Fruit fly (Drosophila melanogaster): Measurements from ENCODE around the gene CG32985.

The CG32985 gene

dm6 chr2L:8972905-8973304 is 10.6 kb downstream of the CG32985 start:
- TF ChIP-seq Gug (GFP tag; IDR thresholded peaks at IDR 0.05): no peak
- no peak for TF ChIP-seq Met (GFP tag; optimal IDR thresholded peaks at IDR 0.05)
- no peak for TF ChIP-seq CG11762 (GFP tag; optimal IDR thresholded peaks at IDR 0.05; ENCODE audit: insufficient read depth)
- no peak for TF ChIP-seq Hr39 (GFP tag; optimal IDR thresholded peaks at IDR 0.05)
- no peak for TF ChIP-seq CG10669 (GFP tag; optimal IDR thresholded peaks at IDR 0.05)
- TF ChIP-seq vri (GFP tag; optimal IDR thresholded peaks at IDR 0.05): no peak
- no peak for TF ChIP-seq fkh (GFP tag; optimal IDR thresholded peaks at IDR 0.05)
- TF ChIP-seq CG6808 (GFP tag; optimal IDR thresholded peaks at IDR 0.05): no peak
- no peak for TF ChIP-seq acj6 (GFP tag; optimal IDR thresholded peaks at IDR 0.05)
- TF ChIP-seq CG34406 (GFP tag; optimal IDR thresholded peaks at IDR 0.05): no peak
- TF ChIP-seq spab (GFP tag; optimal IDR thresholded peaks at IDR 0.05): no peak
- TF ChIP-seq Hr38 (GFP tag; optimal IDR thresholded peaks at IDR 0.05): no peak
- TF ChIP-seq lz (GFP tag; optimal IDR thresholded peaks at IDR 0.05): no peak
- no peak for TF ChIP-seq CG1621 (tag; optimal IDR thresholded peaks at IDR 0.05)
- no peak for TF ChIP-seq CG31627 (GFP tag; optimal IDR thresholded peaks at IDR 0.05)
- TF ChIP-seq Smox (GFP tag; optimal IDR thresholded peaks at IDR 0.05): no peak
- TF ChIP-seq net (GFP tag; optimal IDR thresholded peaks at IDR 0.05): no peak
- TF ChIP-seq CG4318 (GFP tag; optimal IDR thresholded peaks at IDR 0.05): no peak

dm6 chr2L:8974506-8974905 is 12.2 kb downstream of the CG32985 start:
- TF ChIP-seq CG7368 (GFP tag; optimal IDR thresholded peaks at IDR 0.05): no peak
- TF ChIP-seq fd85E (GFP tag; optimal IDR thresholded peaks at IDR 0.05): no peak
- TF ChIP-seq acj6 (GFP tag; optimal IDR thresholded peaks at IDR 0.05): no peak
- TF ChIP-seq CG6792 (GFP tag; optimal IDR thresholded peaks at IDR 0.05): no peak
- TF ChIP-seq CG8119 (GFP tag; IDR thresholded peaks at IDR 0.05): no peak
- no peak for TF ChIP-seq CG8319 (GFP tag; optimal IDR thresholded peaks at IDR 0.05)
- TF ChIP-seq dsx (GFP tag; optimal IDR thresholded peaks at IDR 0.05; ENCODE audit: poor library complexity, severe bottlenecking): no peak

- TF ChIP-seq CG6276 (GFP tag; optimal IDR thresholded peaks at IDR 0.05) (no peak), CG8632 (GFP tag; optimal IDR thresholded peaks at IDR 0.05) (no peak), CG11762 (GFP tag; optimal IDR thresholded peaks at IDR 0.05; ENCODE audit: insufficient read depth) (no peak), CG32006 (GFP tag; optimal IDR thresholded peaks at IDR 0.05) (no peak), ss (GFP tag; optimal IDR thresholded peaks at IDR 0.05) (no peak), CG15336 (GFP tag; IDR thresholded peaks at IDR 0.05) (no peak), dac (GFP tag; optimal IDR thresholded peaks at IDR 0.05) (no peak), CG31627 (GFP tag; optimal IDR thresholded peaks at IDR 0.05) (no peak), CG7368 (GFP tag; optimal IDR thresholded peaks at IDR 0.05) (no peak), dsx (GFP tag; optimal IDR thresholded peaks at IDR 0.05; ENCODE audit: poor library complexity, severe bottlenecking) (no peak)
Observed at dm6 chr2L:8975328-8975727, 13.0 kb downstream of the CG32985 start, which contains the start of gene CG9541. TSS of gene CG9541 (minus strand) at chr2L:8975428.

dm6 chr2L:8980359-8980758 is 18.0 kb downstream of the CG32985 start, which contains the start of gene CG18662:
TSS of gene CG18662 (plus strand) at chr2L:8980659.
- TF ChIP-seq CG11902 (GFP tag; optimal IDR thresholded peaks at IDR 0.05) (no peak), fd85E (GFP tag; optimal IDR thresholded peaks at IDR 0.05) (no peak), CG10631 (GFP tag; optimal IDR thresholded peaks at IDR 0.05) (no peak), CG9139 (GFP tag; optimal IDR thresholded peaks at IDR 0.05) (no peak), achi (GFP tag; optimal IDR thresholded peaks at IDR 0.05) (no peak), Met (GFP tag; optimal IDR thresholded peaks at IDR 0.05) (no peak), Sox15 (GFP tag; optimal IDR thresholded peaks at IDR 0.05) (no peak)
